Fruit fly (Drosophila melanogaster) whole organism, embryonic: ENCODE measurements around the gene CG7530.

Experiments
- Adf1 ChIP-seq: fragments of 200-800 bp; sonication (Bioruptor generic); IDR thresholded peaks from 2 replicates; pipeline ENCODE4 v1.3.6; 2022; ENCODE audit warnings: missing biosample characterization, missing genetic modification characterization
- Atf6 ChIP-seq: fragments of 200-800 bp; sonication (Bioruptor generic); IDR thresholded peaks from 2 replicates; pipeline ENCODE4 v1.3.6; 2022; ENCODE audit warnings: missing biosample characterization, missing genetic modification characterization
- Awh ChIP-seq: fragments of 200-800 bp; sonication (Bioruptor generic); IDR thresholded peaks from 2 replicates; pipeline ENCODE4, ENCODE4 v1.3.6; 2022; ENCODE audit warnings: missing biosample characterization, missing genetic modification characterization
- B-H2 ChIP-seq: fragments of 200-800 bp; sonication (Bioruptor generic); optimal IDR thresholded peaks from 2 replicates; lab custom pipeline; 2018; ENCODE audit warnings: missing biosample characterization, mild to moderate bottlenecking, missing genetic modification characterization
- CG10431 ChIP-seq: fragments of 200-800 bp; sonication (Bioruptor generic); optimal IDR thresholded peaks from 3 replicates; lab custom pipeline; 2018; ENCODE audit warnings: missing biosample characterization, mild to moderate bottlenecking, missing genetic modification characterization
- CG10462 ChIP-seq: fragments of 200-800 bp; sonication (Bioruptor generic); optimal IDR thresholded peaks from 2 replicates; lab custom pipeline; 2016; ENCODE audit warnings: missing biosample characterization, missing genetic modification characterization
- CG12104 ChIP-seq: fragments of 200-800 bp; sonication (Bioruptor generic); optimal IDR thresholded peaks from 3 replicates; lab custom pipeline; 2016; ENCODE audit warnings: missing biosample characterization, missing genetic modification characterization
- CG12219 ChIP-seq: fragments of 200-800 bp; sonication (Bioruptor generic); optimal IDR thresholded peaks from 3 replicates; lab custom pipeline; 2018; ENCODE audit warnings: missing biosample characterization, mild to moderate bottlenecking, missing genetic modification characterization
- CG14441 ChIP-seq: fragments of 200-800 bp; sonication (Bioruptor generic); IDR thresholded peaks from 2 replicates; pipeline ENCODE4 v1.3.6; 2022; ENCODE audit warnings: missing biosample characterization, missing genetic modification characterization
- CG18599 ChIP-seq: fragments of 200-800 bp; sonication (Bioruptor generic); optimal IDR thresholded peaks from 3 replicates; lab custom pipeline; 2017; ENCODE audit warnings: missing biosample characterization, missing genetic modification characterization, mild to moderate bottlenecking, moderate library complexity, missing genetic modification reagents
- CG18764 ChIP-seq: fragments of 200-800 bp; sonication (Bioruptor generic); optimal IDR thresholded peaks from 3 replicates; lab custom pipeline; 2016; ENCODE audit warnings: missing biosample characterization, missing genetic modification characterization
- CG2712 ChIP-seq: fragments of 200-800 bp; optimal IDR thresholded peaks from 3 replicates; lab custom pipeline; 2019; ENCODE audit warnings: missing biosample characterization, mild to moderate bottlenecking, missing genetic modification characterization, moderate library complexity
- CG31224 ChIP-seq: fragments of 200-800 bp; sonication (Bioruptor generic); IDR thresholded peaks from 2 replicates; pipeline ENCODE4 v1.3.6; 2022; ENCODE audit warnings: missing biosample characterization, missing genetic modification characterization
- CG42726 ChIP-seq: fragments of 200-800 bp; sonication (Bioruptor generic); IDR thresholded peaks from 2 replicates; pipeline ENCODE4 v1.3.6; 2022; ENCODE audit warnings: missing biosample characterization, missing genetic modification characterization; ENCODE audit not compliant: partially characterized antibody
- CG4707 ChIP-seq: fragments of 200-800 bp; sonication (Bioruptor generic); optimal IDR thresholded peaks from 2 replicates; lab custom pipeline; 2018; ENCODE audit warnings: missing biosample characterization, mild to moderate bottlenecking, missing genetic modification characterization, moderate library complexity
- CG6254 ChIP-seq: fragments of 200-800 bp; sonication (Bioruptor generic); optimal IDR thresholded peaks from 3 replicates; lab custom pipeline; 2017; ENCODE audit warnings: mild to moderate bottlenecking, missing biosample characterization, missing genetic modification reagents, missing genetic modification characterization
- CG6854 ChIP-seq: fragments of 200-800 bp; sonication (Bioruptor generic); optimal IDR thresholded peaks from 3 replicates; lab custom pipeline; 2017; ENCODE audit warnings: missing biosample characterization, mild to moderate bottlenecking, missing genetic modification characterization
- CG9876 ChIP-seq: fragments of 200-800 bp; sonication (Bioruptor generic); optimal IDR thresholded peaks from 2 replicates; lab custom pipeline; 2016; ENCODE audit warnings: missing biosample characterization, missing genetic modification characterization
- D ChIP-seq, 2 experiments: fragments of 200-800 bp in 1 of 2; fragments of >200 bp in 1 of 2; sonication (Bioruptor generic) in 1 of 2; optimal IDR thresholded peaks; 2 replicates in 1 of 2; 3 replicates in 1 of 2; lab custom pipeline; 2017; ENCODE audit warnings: mild to moderate bottlenecking in 1 of 2, missing biosample characterization in 1 of 2, missing genetic modification characterization in 1 of 2, missing genetic modification reagents in 1 of 2
- Dip2 ChIP-seq: fragments of 200-800 bp; sonication (Bioruptor generic); IDR thresholded peaks from 2 replicates; pipeline ENCODE4 v1.3.6; 2022; ENCODE audit warnings: missing biosample characterization, missing genetic modification characterization
- Gug ChIP-seq: fragments of 200-800 bp; sonication (Bioruptor generic); IDR thresholded peaks from 4 replicates; pipeline ENCODE4 v1.3.6; 2022; ENCODE audit warnings: missing biosample characterization, missing genetic modification characterization
- HLH4C ChIP-seq: fragments of 200-800 bp; sonication (Bioruptor generic); IDR thresholded peaks from 3 replicates; pipeline ENCODE4 v1.3.6; 2022; ENCODE audit warnings: missing biosample characterization, missing genetic modification characterization; ENCODE audit not compliant: partially characterized antibody
- Hr51 ChIP-seq, 2 experiments: fragments of 200-800 bp; sonication (Bioruptor generic); optimal IDR thresholded peaks; 2 replicates in 1 of 2; 3 replicates in 1 of 2; lab custom pipeline; 2016 to 2018; ENCODE audit warnings: missing biosample characterization in 2 of 2, missing genetic modification characterization in 2 of 2, mild to moderate bottlenecking in 1 of 2, moderate library complexity in 1 of 2
- MTF-1 ChIP-seq: fragments of 200-800 bp; sonication (Bioruptor generic); optimal IDR thresholded peaks from 2 replicates; lab custom pipeline; 2018; ENCODE audit warnings: missing biosample characterization, mild to moderate bottlenecking, missing genetic modification characterization, borderline replicate concordance
- Med ChIP-seq: fragments of 200-800 bp; sonication (Bioruptor generic); peaks from one replicate; lab custom pipeline; 2016; ENCODE audit warnings: missing biosample characterization, missing genetic modification characterization, mild to moderate bottlenecking, inconsistent platforms, moderate library complexity
- Oli ChIP-seq: fragments of 200-800 bp; sonication (Bioruptor generic); optimal IDR thresholded peaks from 2 replicates; lab custom pipeline; 2018; ENCODE audit warnings: missing biosample characterization, mild to moderate bottlenecking, missing genetic modification characterization, moderate library complexity
- Ravus ChIP-seq: fragments of 200-800 bp; sonication (Bioruptor generic); IDR thresholded peaks from 2 replicates; pipeline ENCODE4 v1.3.6; 2022; ENCODE audit warnings: missing biosample characterization, missing genetic modification characterization
- Side ChIP-seq: fragments of 200-800 bp; sonication (Bioruptor generic); optimal IDR thresholded peaks from 2 replicates; lab custom pipeline; 2016; ENCODE audit warnings: missing biosample characterization, missing genetic modification characterization
- aop ChIP-seq: fragments of 200-800 bp; sonication (Bioruptor generic); IDR thresholded peaks from 2 replicates; pipeline ENCODE4 v1.3.6; 2022; ENCODE audit warnings: missing biosample characterization, missing genetic modification characterization
- bsh ChIP-seq, 2 experiments: fragments of 200-800 bp; sonication (Bioruptor generic); optimal IDR thresholded peaks; 2 replicates each; lab custom pipeline; 2017 to 2018; ENCODE audit warnings: mild to moderate bottlenecking in 2 of 2, missing biosample characterization in 2 of 2, missing genetic modification characterization in 2 of 2, moderate library complexity in 1 of 2
- chn ChIP-seq: fragments of 200-800 bp; sonication (Bioruptor generic); optimal IDR thresholded peaks from 2 replicates; lab custom pipeline; 2016; ENCODE audit warnings: missing biosample characterization, missing genetic modification characterization
- ci ChIP-seq: fragments of 200-800 bp; sonication (Bioruptor generic); IDR thresholded peaks from 3 replicates; pipeline ENCODE4 v1.3.6; 2022; ENCODE audit warnings: missing biosample characterization, missing genetic modification characterization
- cwo ChIP-seq: fragments of 200-800 bp; sonication (Bioruptor generic); optimal IDR thresholded peaks from 3 replicates; lab custom pipeline; 2017; ENCODE audit warnings: missing biosample characterization, missing genetic modification characterization, mild to moderate bottlenecking, moderate library complexity, missing genetic modification reagents
- da ChIP-seq: fragments of 200-800 bp; sonication (Bioruptor generic); optimal IDR thresholded peaks from 2 replicates; lab custom pipeline; 2016; ENCODE audit warnings: missing biosample characterization, missing genetic modification characterization
- dmrt11E ChIP-seq: fragments of 200-800 bp; sonication (Bioruptor generic); optimal IDR thresholded peaks from 3 replicates; lab custom pipeline; 2018; ENCODE audit warnings: missing biosample characterization, mild to moderate bottlenecking, missing genetic modification characterization, moderate library complexity
- grn ChIP-seq: fragments of 200-800 bp; sonication (Bioruptor generic); optimal IDR thresholded peaks from 3 replicates; lab custom pipeline; 2017; ENCODE audit warnings: missing biosample characterization, missing genetic modification characterization
- hb ChIP-seq: fragments of 200-800 bp; sonication (Bioruptor generic); IDR thresholded peaks from 3 replicates; pipeline ENCODE4 v1.3.6; 2022; ENCODE audit warnings: missing biosample characterization, missing genetic modification characterization; ENCODE audit not compliant: partially characterized antibody
- jigr1 ChIP-seq: fragments of 200-800 bp; sonication (Bioruptor generic); IDR thresholded peaks from 3 replicates; pipeline ENCODE4 v1.3.6; 2022; ENCODE audit warnings: missing biosample characterization, missing genetic modification characterization
- knrl ChIP-seq: fragments of 200-800 bp; sonication (Bioruptor generic); IDR thresholded peaks from 3 replicates; pipeline ENCODE4 v1.3.6; 2022; ENCODE audit warnings: missing biosample characterization, missing genetic modification characterization; ENCODE audit not compliant: partially characterized antibody
- lola ChIP-seq, 3 experiments: fragments of >200 bp in 2 of 3; fragments of 200-800 bp in 1 of 3; sonication (Bioruptor generic) in 1 of 3; optimal IDR thresholded peaks; 2 replicates each; lab custom pipeline; 2017 to 2019; ENCODE audit warnings: missing biosample characterization in 3 of 3, missing genetic modification characterization in 3 of 3, mild to moderate bottlenecking in 1 of 3, moderate library complexity in 1 of 3
- maf-S ChIP-seq: fragments of 200-800 bp; sonication (Bioruptor generic); optimal IDR thresholded peaks from 2 replicates; lab custom pipeline; 2016; ENCODE audit warnings: missing biosample characterization, missing genetic modification characterization
- onecut ChIP-seq: fragments of 200-800 bp; sonication (Bioruptor generic); IDR thresholded peaks from 2 replicates; pipeline ENCODE4 v1.3.6; 2022; ENCODE audit warnings: missing biosample characterization, missing genetic modification characterization
- pb ChIP-seq: fragments of 200-800 bp; sonication (Bioruptor generic); optimal IDR thresholded peaks from 3 replicates; lab custom pipeline; 2016; ENCODE audit warnings: missing biosample characterization, missing genetic modification characterization
- sim ChIP-seq: fragments of 200-800 bp; sonication (Bioruptor generic); IDR thresholded peaks from 2 replicates; pipeline ENCODE4 v1.3.6; 2022; ENCODE audit warnings: missing biosample characterization, missing genetic modification characterization
- so ChIP-seq: fragments of 200-800 bp; sonication (Bioruptor generic); IDR thresholded peaks from 3 replicates; pipeline ENCODE4 v1.3.6; 2022; ENCODE audit warnings: missing biosample characterization, missing genetic modification characterization
- tgo ChIP-seq: fragments of 200-800 bp; sonication (Bioruptor generic); IDR thresholded peaks from 3 replicates; pipeline ENCODE4 v1.3.6; 2022; ENCODE audit warnings: missing biosample characterization, missing genetic modification characterization
- vnd ChIP-seq: fragments of 200-800 bp; sonication (Bioruptor generic); IDR thresholded peaks from 3 replicates; pipeline ENCODE4 v1.3.6; 2022; ENCODE audit warnings: missing biosample characterization, missing genetic modification characterization; ENCODE audit not compliant: partially characterized antibody
- wor ChIP-seq: fragments of 200-800 bp; sonication (Bioruptor generic); IDR thresholded peaks from 2 replicates; pipeline ENCODE4 v1.3.6; 2022; ENCODE audit warnings: missing biosample characterization, missing genetic modification characterization

CG7530 gene

DNA sequence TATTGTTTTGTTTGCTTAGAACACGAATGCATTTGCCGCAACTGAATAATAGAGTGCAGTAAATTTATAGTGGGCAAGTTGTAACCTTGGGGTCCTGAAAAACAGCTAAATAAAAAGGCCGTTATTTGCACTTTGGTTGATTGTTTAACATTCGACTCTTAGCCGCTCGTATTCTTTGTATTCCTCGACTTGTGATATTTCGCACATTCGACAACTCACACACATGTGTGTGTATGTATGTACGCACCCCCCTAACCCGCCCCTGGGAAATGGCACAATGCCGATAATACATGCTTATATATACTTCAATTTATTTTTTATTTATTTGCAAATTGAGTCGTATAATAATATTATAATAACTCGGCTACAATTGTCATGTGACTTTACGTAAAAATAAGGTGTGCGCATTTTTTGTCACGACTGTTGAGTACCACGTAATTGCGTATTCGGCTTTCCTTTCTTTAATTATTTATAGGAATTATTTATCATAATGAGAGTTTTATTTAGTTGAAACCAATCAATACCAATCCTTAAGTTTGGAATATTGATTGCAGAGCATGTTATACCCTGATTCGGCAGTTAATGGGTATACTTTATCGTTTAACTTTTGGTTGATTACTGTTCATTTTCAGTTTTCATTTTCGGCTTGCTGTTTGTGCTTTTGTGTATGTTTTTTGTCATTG, 23.6 kb upstream of the CG7530 start (continued):
- TF ChIP-seq wor (GFP tag; lab: Robert Waterston, UW): no peak
- no peak for TF ChIP-seq CG6854 (GFP tag; lab: Kevin White, UChicago)
- TF ChIP-seq CG12219 (GFP tag; lab: Kevin White, UChicago): no peak
- no peak for TF ChIP-seq Adf1 (GFP tag; lab: Robert Waterston, UW)
- TF ChIP-seq maf-S (GFP tag; lab: Kevin White, UChicago): no peak
- TF ChIP-seq MTF-1 (GFP tag; lab: Kevin White, UChicago): no peak
- 0 out of 3 replicates have a peak, but pooled peaks have one; percentile 55 for TF ChIP-seq ci (GFP tag; lab: Robert Waterston, UW)
- TF ChIP-seq CG18764 (GFP tag; lab: Kevin White, UChicago): no peak
- peak; percentile 23 for TF ChIP-seq CG2712 (tag; lab: Kevin White, UChicago)
- TF ChIP-seq D (optimal IDR thresholded peaks at IDR 0.05; lab: Kevin White, UChicago): no peak
- TF ChIP-seq D (GFP tag; optimal IDR thresholded peaks at IDR 0.05; lab: Kevin White, UChicago): no peak
- TF ChIP-seq CG10462: no peak
- peak in 1 of 2 experiments; percentile 17 for TF ChIP-seq bsh (GFP tag; optimal IDR thresholded peaks at IDR 0.05; lab: Kevin White, UChicago)
- TF ChIP-seq Med (GFP tag; lab: Kevin White, UChicago): peak; percentile 60
- no peak for TF ChIP-seq dmrt11E
- TF ChIP-seq Hr51 (GFP tag; optimal IDR thresholded peaks at IDR 0.05; lab: Kevin White, UChicago): peak in 1 of 2 experiments; percentile 47
- no peak for TF ChIP-seq lola (GFP tag; optimal IDR thresholded peaks at IDR 0.05; lab: Kevin White, UChicago)
- no peak for TF ChIP-seq Dip2 (GFP tag; lab: Robert Waterston, UW)
- TF ChIP-seq CG4707 (GFP tag; lab: Kevin White, UChicago): no peak
- no peak for TF ChIP-seq CG12104 (GFP tag; lab: Kevin White, UChicago)
- no peak for TF ChIP-seq chn (GFP tag; lab: Kevin White, UChicago)
- peak; percentile 53; the same call in 1 of the 3 replicates for TF ChIP-seq tgo
- no peak for TF ChIP-seq vnd
- peak; percentile 74 for TF ChIP-seq CG14441 (GFP tag; lab: Robert Waterston, UW)
- TF ChIP-seq Side (GFP tag; lab: Kevin White, UChicago): no peak
- TF ChIP-seq hb (GFP tag; lab: Robert Waterston, UW): 0 out of 3 replicates have a peak, but pooled peaks have one; percentile 21
- no peak for TF ChIP-seq aop (GFP tag; lab: Robert Waterston, UW)
- TF ChIP-seq knrl (GFP tag; lab: Robert Waterston, UW): no peak
- TF ChIP-seq CG9876 (GFP tag; lab: Kevin White, UChicago): no peak
- TF ChIP-seq da (GFP tag; lab: Kevin White, UChicago): no peak
- peak; percentile 67 for TF ChIP-seq CG18599 (GFP tag; lab: Kevin White, UChicago)
- no peak for TF ChIP-seq grn (GFP tag; lab: Kevin White, UChicago)
- no peak for TF ChIP-seq CG6254 (GFP tag; lab: Kevin White, UChicago)
- TF ChIP-seq B-H2 (GFP tag; lab: Kevin White, UChicago): no peak
- no peak for TF ChIP-seq Ravus (GFP tag; lab: Robert Waterston, UW)
- TF ChIP-seq CG42726 (GFP tag; lab: Robert Waterston, UW): no peak
- TF ChIP-seq CG10431 (GFP tag; lab: Kevin White, UChicago): no peak
- TF ChIP-seq Awh: no peak
- no peak for TF ChIP-seq jigr1 (GFP tag; lab: Robert Waterston, UW)
- no peak for TF ChIP-seq CG31224
- TF ChIP-seq Oli: peak; percentile 6
- TF ChIP-seq sim: no peak
- TF ChIP-seq onecut (GFP tag; lab: Robert Waterston, UW): no peak
- peak; percentile 63; the same call in 1 of the 3 replicates for TF ChIP-seq so (GFP tag; lab: Robert Waterston, UW)
- no peak for TF ChIP-seq HLH4C (GFP tag; lab: Robert Waterston, UW)
- peak; percentile 58 for TF ChIP-seq cwo (GFP tag; lab: Kevin White, UChicago)
- TF ChIP-seq Atf6 (GFP tag; lab: Robert Waterston, UW): peak; percentile 60; the same call in 1 of the 2 replicates
- 0 out of 4 replicates have a peak, but pooled peaks have one; percentile 9 for TF ChIP-seq Gug (GFP tag; lab: Robert Waterston, UW)
- no peak for TF ChIP-seq pb
